Fruit fly (Drosophila melanogaster): Measurements from ENCODE around the gene Atg1.

The Atg1 gene

dm6 chr3L:12802443-12802865 is 2.5 kb downstream of the Atg1 start (continued):
- TF ChIP-seq CG1647 (GFP tag; optimal IDR thresholded peaks at IDR 0.05) (no peak), dmrt11E (tag; optimal IDR thresholded peaks at IDR 0.05) (no peak), CG14050 (GFP tag; IDR thresholded peaks at IDR 0.05) (no peak), CG31224 (GFP tag; IDR thresholded peaks at IDR 0.05) (no peak), HLH3B (GFP tag; IDR thresholded peaks at IDR 0.05) (peak; percentile 43; the same call in 1 of the 2 replicates), CG9817 (tag; optimal IDR thresholded peaks at IDR 0.05) (no peak), CG15479 (GFP tag; optimal IDR thresholded peaks at IDR 0.05) (no peak), nerfin-2 (GFP tag; IDR thresholded peaks at IDR 0.05; ENCODE audit: partially characterized antibody) (no peak), H15 (GFP tag; IDR thresholded peaks at IDR 0.05) (no peak), CG31388 (GFP tag; optimal IDR thresholded peaks at IDR 0.05) (no peak), lilli (GFP tag; optimal IDR thresholded peaks at IDR 0.05) (no peak), CG10321 (GFP tag; IDR thresholded peaks at IDR 0.05) (no peak), zen2 (GFP tag; IDR thresholded peaks at IDR 0.05; ENCODE audit: partially characterized antibody) (no peak), Gsc (GFP tag; IDR thresholded peaks at IDR 0.05) (no peak), Eip74EF (GFP tag; optimal IDR thresholded peaks at IDR 0.05) (peak in 1 of 2 experiments; percentile 56), fd96Cb (tag; optimal IDR thresholded peaks at IDR 0.05) (no peak), nerfin-1 (tag; optimal IDR thresholded peaks at IDR 0.05) (no peak), disco-r (GFP tag; optimal IDR thresholded peaks at IDR 0.05) (no peak), Tbp (GFP tag; optimal IDR thresholded peaks at IDR 0.05) (no peak), CG2889 (GFP tag; IDR thresholded peaks at IDR 0.05) (no peak), Opbp (GFP tag; IDR thresholded peaks at IDR 0.05; ENCODE audit: partially characterized antibody) (no peak), Fer1 (GFP tag; optimal IDR thresholded peaks at IDR 0.05) (peak; percentile 24), da (GFP tag; optimal IDR thresholded peaks at IDR 0.05) (no peak), CG34376 (GFP tag; optimal IDR thresholded peaks at IDR 0.05) (peak; percentile 40), CG16863 (GFP tag; optimal IDR thresholded peaks at IDR 0.05) (no peak), CG9437 (GFP tag; optimal IDR thresholded peaks at IDR 0.05) (no peak), CG30431 (GFP tag; optimal IDR thresholded peaks at IDR 0.05) (no peak), Sry-δ (GFP tag; optimal IDR thresholded peaks at IDR 0.05) (no peak)

- TF ChIP-seq CG1233 (GFP tag; optimal IDR thresholded peaks at IDR 0.05) (no peak), fd96Cb (tag; optimal IDR thresholded peaks at IDR 0.05) (no peak), run (tag; optimal IDR thresholded peaks at IDR 0.05) (no peak), CG34376 (GFP tag; optimal IDR thresholded peaks at IDR 0.05) (no peak), sug (tag; optimal IDR thresholded peaks at IDR 0.05) (peak; percentile 56), HmgZ (tag; optimal IDR thresholded peaks at IDR 0.05) (no peak), NC2α (GFP tag; optimal IDR thresholded peaks at IDR 0.05) (no peak), Lpt (GFP tag; optimal IDR thresholded peaks at IDR 0.05) (no peak)
Observed at dm6 chr3L:12800167-12800566, 4.7 kb downstream of the Atg1 start.

dm6 chr3L:12799431-12800147 is 5.3 kb downstream of the Atg1 start:
- TF ChIP-seq Usf (GFP tag; optimal IDR thresholded peaks at IDR 0.05) (no peak), Camta (GFP tag; optimal IDR thresholded peaks at IDR 0.05) (no peak), Hr78 (GFP tag; optimal IDR thresholded peaks at IDR 0.05) (peak in 1 of 2 experiments; percentile 71), Sox100B (GFP tag; optimal IDR thresholded peaks at IDR 0.05) (no peak), tll (GFP tag; optimal IDR thresholded peaks at IDR 0.05) (no peak), CG8281 (tag; optimal IDR thresholded peaks at IDR 0.05) (no peak), CG13894 (tag; optimal IDR thresholded peaks at IDR 0.05) (no peak), CG12744 (GFP tag; optimal IDR thresholded peaks at IDR 0.05) (no peak), Doc3 (GFP tag; IDR thresholded peaks at IDR 0.05; ENCODE audit: partially characterized antibody) (no peak), gem (tag; optimal IDR thresholded peaks at IDR 0.05) (peak; percentile 22), Ada2b (GFP tag; IDR thresholded peaks at IDR 0.05) (no peak), PHDP (tag; optimal IDR thresholded peaks at IDR 0.05) (peak; percentile 20), Hand (GFP tag; optimal IDR thresholded peaks at IDR 0.05) (no peak), Pdp1 (GFP tag; optimal IDR thresholded peaks at IDR 0.05) (peak in 1 of 2 experiments; percentile 44)

Measured in whole organism, embryonic.